Worm (Caenorhabditis elegans): ENCODE results near the gene msp-55.
A peak's percentile ranks its signal among the peaks of the same experiment; 100 is the strongest.
"Not testable (repeated sequence)": the region's sequence is repeated elsewhere in the genome, so short reads cannot be mapped to it uniquely, and the experiment has no call there.

DNA sequence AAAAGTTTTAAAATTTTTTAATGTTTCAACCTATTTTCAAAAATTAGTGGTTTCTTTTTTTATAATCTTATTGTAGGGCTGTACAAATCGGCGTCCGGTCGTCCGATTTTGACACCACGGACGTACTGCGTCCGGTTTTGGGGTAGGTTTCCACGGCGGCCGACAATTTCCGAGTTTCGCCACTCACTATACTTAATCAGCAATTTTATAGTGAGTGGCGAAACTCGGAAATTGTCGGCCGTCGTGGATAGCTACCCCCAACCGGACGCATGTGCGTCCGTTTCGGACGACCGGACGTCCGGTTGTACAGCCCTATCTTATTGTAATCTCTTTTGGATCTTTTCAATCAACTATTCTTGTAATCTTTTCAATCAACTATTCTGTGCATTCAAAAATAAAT is 44.8 kb downstream of the msp-55 start:
- TF ChIP-seq lsy-27 (tag; optimal IDR thresholded peaks at IDR 0.05; ENCODE audit: borderline replicate concordance, insufficient read depth); nfya-2 (GFP tag; IDR thresholded peaks at IDR 0.05); sptf-2 (GFP tag; optimal IDR thresholded peaks at IDR 0.05); ekl-4 (GFP tag; IDR thresholded peaks at IDR 0.05); egl-44 (GFP tag; IDR thresholded peaks at IDR 0.05); F22D6.2 (tag; optimal IDR thresholded peaks at IDR 0.05); nfya-1 (tag; optimal IDR thresholded peaks at IDR 0.05; ENCODE audit: borderline replicate concordance, insufficient read depth); T26A5.8 (tag; optimal IDR thresholded peaks at IDR 0.05); cebp-1 (GFP tag; IDR thresholded peaks at IDR 0.05); cebp-1 (tag; optimal IDR thresholded peaks at IDR 0.05): not testable (repeated sequence)
- TF ChIP-seq snpc-4 (GFP tag; optimal IDR thresholded peaks at IDR 0.05) (peak; percentile 62), snpc-4 (tag; optimal IDR thresholded peaks at IDR 0.05) (peak in 3 of 4 experiments; percentile 84 to 97 (median 92))

Measured in whole organism, young adult.